Fruit fly (Drosophila melanogaster) whole organism, adult: ENCODE measurements around the gene CG9452.

Experiments used
- CG12768 ChIP-seq: fragments of 200-800 bp; sonication (Bioruptor generic); optimal IDR thresholded peaks from 2 replicates; lab custom pipeline; 2017; ENCODE audit warnings: missing biosample characterization, missing genetic modification characterization, mild to moderate bottlenecking, moderate library complexity, missing genetic modification reagents
- CG1620 ChIP-seq: fragments of 200-800 bp; sonication (Bioruptor generic); optimal IDR thresholded peaks from 2 replicates; lab custom pipeline; 2016; ENCODE audit warnings: missing biosample characterization, missing genetic modification characterization
- CG33017 ChIP-seq: fragments of 200-800 bp; sonication (Bioruptor generic); optimal IDR thresholded peaks from 2 replicates; lab custom pipeline; 2018; ENCODE audit warnings: missing biosample characterization, mild to moderate bottlenecking, missing genetic modification characterization, moderate library complexity
- CG5204 ChIP-seq: fragments of 200-800 bp; sonication (Bioruptor generic); optimal IDR thresholded peaks from 2 replicates; lab custom pipeline; 2016; ENCODE audit warnings: missing biosample characterization, missing genetic modification characterization
- CG7101 ChIP-seq: fragments of 200-800 bp; sonication (Bioruptor generic); optimal IDR thresholded peaks from 2 replicates; lab custom pipeline; 2018; ENCODE audit warnings: missing biosample characterization, mild to moderate bottlenecking, missing genetic modification characterization, moderate library complexity
- Clk ChIP-seq: fragments of 200-800 bp; sonication (Bioruptor generic); optimal IDR thresholded peaks from 2 replicates; lab custom pipeline; 2017; ENCODE audit warnings: missing biosample characterization, missing genetic modification characterization
- Mnt ChIP-seq: fragments of 200-800 bp; sonication (Bioruptor generic); optimal IDR thresholded peaks from 2 replicates; lab custom pipeline; 2016; ENCODE audit warnings: missing biosample characterization, mild to moderate bottlenecking, missing genetic modification characterization
- bab1 ChIP-seq: fragments of 200-800 bp; sonication (Bioruptor generic); optimal IDR thresholded peaks from 3 replicates; lab custom pipeline; 2019; ENCODE audit warnings: missing biosample characterization, mild to moderate bottlenecking, missing genetic modification characterization, moderate library complexity
- cic ChIP-seq: fragments of 200-800 bp; sonication (Bioruptor generic); optimal IDR thresholded peaks from 2 replicates; lab custom pipeline; 2017; ENCODE audit warnings: missing biosample characterization, mild to moderate bottlenecking, missing genetic modification characterization, moderate library complexity
- kay ChIP-seq: fragments of 200-800 bp; sonication (Bioruptor generic); peaks from one replicate; lab custom pipeline; 2016; ENCODE audit warnings: missing biosample characterization, missing genetic modification characterization, borderline replicate concordance
- pad ChIP-seq: fragments of 200-800 bp; sonication (Bioruptor generic); optimal IDR thresholded peaks from 3 replicates; lab custom pipeline; 2017; ENCODE audit warnings: missing biosample characterization, missing genetic modification characterization, mild to moderate bottlenecking, moderate library complexity, missing genetic modification reagents
- toe ChIP-seq: fragments of 200-800 bp; sonication (Bioruptor generic); optimal IDR thresholded peaks from 2 replicates; lab custom pipeline; 2016; ENCODE audit warnings: missing biosample characterization, missing genetic modification characterization

DNA sequence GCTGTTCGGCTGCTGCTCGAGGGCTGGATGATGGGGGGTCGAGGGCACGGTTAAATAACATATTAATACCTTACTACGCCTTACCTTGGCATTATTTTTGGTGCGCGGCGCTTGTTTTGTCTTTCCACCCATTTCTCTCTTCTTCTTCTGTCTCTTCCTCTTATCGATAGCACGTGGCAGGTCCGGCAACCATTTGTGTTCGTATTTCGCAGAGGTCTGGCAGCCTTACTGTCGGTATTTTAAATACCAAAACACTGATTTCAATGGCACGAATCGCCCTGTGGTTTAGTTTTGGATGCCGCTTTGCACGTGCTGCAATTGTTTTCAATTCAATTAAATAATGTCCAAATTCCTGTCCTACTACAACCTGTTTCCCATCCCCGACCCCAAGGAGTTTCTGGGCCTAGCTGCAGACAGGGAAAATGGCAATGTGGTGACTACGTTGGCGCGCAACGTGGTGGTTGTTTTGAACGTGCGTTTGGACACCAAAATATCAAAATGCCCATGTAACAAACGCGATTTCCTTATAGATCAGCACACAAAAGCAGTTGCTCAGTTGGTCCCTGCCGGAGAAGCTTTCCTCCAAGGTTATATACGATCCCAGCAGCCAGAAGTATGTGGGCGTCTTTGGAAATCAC is 48.6 kb upstream of the CG9452 start, which contains the start of the genes Ltn1 and CG9300:
- no peak for TF ChIP-seq CG5204 (GFP tag; lab: Kevin White, UChicago)
- TF ChIP-seq pad, result no peak
- peak; percentile 12 for TF ChIP-seq CG7101 (tag; lab: Kevin White, UChicago)
- TF ChIP-seq kay (GFP tag; lab: Kevin White, UChicago), result no peak
- TF ChIP-seq bab1 (GFP tag; lab: Kevin White, UChicago), result peak; percentile 61
- no peak for TF ChIP-seq CG12768 (GFP tag; lab: Kevin White, UChicago)
- TF ChIP-seq CG33017 (tag; lab: Kevin White, UChicago), result no peak
- TF ChIP-seq CG1620 (GFP tag; lab: Kevin White, UChicago), result no peak
- TF ChIP-seq Clk (GFP tag; lab: Kevin White, UChicago), result no peak
- TF ChIP-seq cic (GFP tag; lab: Kevin White, UChicago), result no peak
- peak; percentile 100 for TF ChIP-seq Mnt (GFP tag; lab: Kevin White, UChicago)
- peak; percentile 29 for TF ChIP-seq toe (GFP tag; lab: Kevin White, UChicago)
